Fruit fly (Drosophila melanogaster): Measurements from ENCODE around the gene Rbsn-5.

DNA sequence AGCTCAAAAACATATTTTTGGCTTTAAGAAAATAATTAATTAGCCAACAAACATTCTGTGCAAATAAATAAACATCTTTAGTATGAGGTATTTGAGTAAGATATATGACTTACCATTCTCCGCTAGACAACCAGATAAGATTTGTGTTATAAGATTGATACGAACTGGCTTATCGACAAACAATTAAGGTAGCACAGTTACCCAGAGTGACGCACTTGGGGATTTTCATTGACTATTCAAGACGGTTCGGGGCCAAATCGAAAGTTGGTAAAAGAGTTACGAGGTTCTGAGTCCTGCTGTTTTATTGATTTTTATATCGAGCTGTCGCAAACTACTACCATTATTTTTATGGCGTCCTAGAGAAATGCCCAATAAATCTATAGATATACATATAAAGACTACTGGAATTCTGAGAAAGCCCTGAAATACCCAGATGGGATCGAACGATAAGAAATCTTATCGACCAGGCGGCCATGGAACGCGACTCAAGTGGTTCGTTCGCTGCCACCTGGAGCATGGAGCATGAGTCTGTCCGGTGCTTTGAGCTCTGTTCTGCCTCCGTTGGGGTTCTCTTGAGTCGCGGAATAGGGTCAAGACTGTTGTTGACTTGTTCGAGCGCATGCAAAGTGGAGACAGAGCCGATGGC lies 29.5 kb upstream of the Rbsn-5 start:
- TF ChIP-seq h (optimal IDR thresholded peaks at IDR 0.05) (no peak), insv (optimal IDR thresholded peaks at IDR 0.05) (no peak), psq (optimal IDR thresholded peaks at IDR 0.05) (no peak), ttk (optimal IDR thresholded peaks at IDR 0.05) (no peak), Myc (optimal IDR thresholded peaks at IDR 0.05) (no peak)

All from Kc167 (cell line).